Worm (Caenorhabditis elegans) whole organism, young adult: Measurements from ENCODE around the gene M01A8.1.

Experiments
- F52B5.7 ChIP-seq: sonication (generic microtip); optimal IDR thresholded peaks from 2 replicates; lab custom pipeline; 2016; ENCODE audit warnings: mild to moderate bottlenecking, missing genetic modification characterization, missing compliant biosample characterization
- egl-44 ChIP-seq: fragments of 200-800 bp; sonication (Bioruptor generic); IDR thresholded peaks from 2 replicates; pipeline ENCODE4 v1.3.6; 2022; ENCODE audit warnings: missing genetic modification reagents, missing genetic modification characterization, missing compliant biosample characterization
- snpc-1.3 ChIP-seq: sonication (generic microtip); optimal IDR thresholded peaks from 2 replicates; lab custom pipeline; 2017; ENCODE audit warnings: missing genetic modification characterization, mild to moderate bottlenecking, missing compliant biosample characterization, antibody characterized with exemption, moderate library complexity, missing genotype, missing genetic modification reagents; ENCODE audit not compliant: insufficient read depth
- ztf-18 ChIP-seq: sonication (generic microtip); optimal IDR thresholded peaks from 2 replicates; lab custom pipeline; 2016; ENCODE audit warnings: missing genotype, mild to moderate bottlenecking, missing genetic modification characterization, missing compliant biosample characterization

DNA sequence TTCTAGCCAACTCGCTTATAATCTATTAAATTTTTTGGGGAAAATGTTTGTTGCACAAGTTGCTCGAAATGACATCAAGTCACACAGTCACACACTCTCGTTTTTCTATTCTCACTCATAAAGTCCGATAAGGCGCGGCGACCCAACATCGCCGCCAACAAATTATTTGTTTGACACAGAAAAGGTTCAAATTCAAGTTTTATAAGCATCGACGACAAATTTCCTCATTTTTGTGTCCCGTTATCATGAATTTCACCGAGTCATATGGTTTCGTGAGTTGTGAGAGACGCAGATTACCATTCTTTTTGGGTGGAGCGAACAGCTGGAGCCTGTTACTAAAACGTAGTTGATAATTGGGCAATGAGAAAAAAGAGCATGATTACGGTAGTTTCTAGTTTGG, 32.8 kb downstream of the M01A8.1 start:
- TF ChIP-seq egl-44 (GFP tag; lab: Robert Waterston, UW) (no peak), F52B5.7 (no peak), ztf-18 (no peak), snpc-1.3 (tag; lab: Kevin White, UChicago) (no peak)
